Fruit fly (Drosophila melanogaster) whole organism, prepupa: ENCODE results near the gene dl.

Source experiments
- CG10669 ChIP-seq: fragments of 200-800 bp; sonication (Bioruptor generic); optimal IDR thresholded peaks from 3 replicates; lab custom pipeline; 2018; ENCODE audit warnings: missing biosample characterization, mild to moderate bottlenecking, missing genetic modification characterization, moderate library complexity
- CG11294 ChIP-seq: fragments of 200-800 bp; sonication (Bioruptor generic); IDR thresholded peaks from 2 replicates; pipeline ENCODE4 v1.3.6; 2022; ENCODE audit warnings: missing biosample characterization, missing genetic modification characterization
- CG15336 ChIP-seq: fragments of 200-800 bp; sonication (Bioruptor generic); IDR thresholded peaks from 2 replicates; pipeline ENCODE4 v1.3.6; 2022; ENCODE audit warnings: missing biosample characterization, missing genetic modification characterization
- CG1621 ChIP-seq: fragments of 200-800 bp; sonication (Bioruptor generic); optimal IDR thresholded peaks from 3 replicates; lab custom pipeline; 2018; ENCODE audit warnings: missing biosample characterization, mild to moderate bottlenecking, missing genetic modification characterization
- CG3032 ChIP-seq: fragments of 200-800 bp; optimal IDR thresholded peaks from 2 replicates; lab custom pipeline; 2019; ENCODE audit warnings: missing biosample characterization, mild to moderate bottlenecking, missing genetic modification characterization, moderate library complexity
- CG31627 ChIP-seq: fragments of 200-800 bp; sonication (Bioruptor generic); optimal IDR thresholded peaks from 3 replicates; lab custom pipeline; 2016; ENCODE audit warnings: missing biosample characterization, missing genetic modification characterization
- CG32006 ChIP-seq: fragments of 200-800 bp; sonication (Bioruptor generic); optimal IDR thresholded peaks from 3 replicates; lab custom pipeline; 2017; ENCODE audit warnings: missing biosample characterization, mild to moderate bottlenecking, missing genetic modification characterization
- CG4318 ChIP-seq: fragments of 200-800 bp; sonication (Bioruptor generic); optimal IDR thresholded peaks from 3 replicates; lab custom pipeline; 2017; ENCODE audit warnings: missing biosample characterization, mild to moderate bottlenecking, missing genetic modification characterization
- CG6163 ChIP-seq: fragments of 200-800 bp; sonication (Bioruptor generic); IDR thresholded peaks from 3 replicates; pipeline ENCODE4 v1.3.6; 2022; ENCODE audit warnings: missing biosample characterization, missing genetic modification characterization
- CG6792 ChIP-seq: fragments of 200-800 bp; sonication (Bioruptor generic); optimal IDR thresholded peaks from 3 replicates; lab custom pipeline; 2016; ENCODE audit warnings: missing biosample characterization, missing genetic modification characterization
- CG7368 ChIP-seq: fragments of 200-800 bp; sonication (Bioruptor generic); optimal IDR thresholded peaks from 3 replicates; lab custom pipeline; 2016; ENCODE audit warnings: missing biosample characterization, missing genetic modification characterization
- CG9139 ChIP-seq: fragments of 200-800 bp; sonication (Bioruptor generic); optimal IDR thresholded peaks from 3 replicates; lab custom pipeline; 2017; ENCODE audit warnings: missing biosample characterization, mild to moderate bottlenecking, missing genetic modification characterization
- Eip78C ChIP-seq: fragments of 200-800 bp; sonication (Bioruptor generic); peaks from one replicate; lab custom pipeline; 2016; ENCODE audit warnings: missing biosample characterization, missing genetic modification characterization
- Eip93F ChIP-seq: fragments of 200-800 bp; sonication (Bioruptor generic); optimal IDR thresholded peaks from 2 replicates; lab custom pipeline; 2016; ENCODE audit warnings: missing biosample characterization, mild to moderate bottlenecking, missing genetic modification characterization
- Ets21C ChIP-seq: fragments of 200-800 bp; sonication (Bioruptor generic); optimal IDR thresholded peaks from 3 replicates; lab custom pipeline; 2016; ENCODE audit warnings: missing biosample characterization, missing genetic modification characterization
- Ets96B ChIP-seq: fragments of 200-800 bp; optimal IDR thresholded peaks from 2 replicates; lab custom pipeline; 2019; ENCODE audit warnings: missing biosample characterization, mild to moderate bottlenecking, missing genetic modification characterization, moderate library complexity
- Hr38 ChIP-seq: sonication (Bioruptor generic); optimal IDR thresholded peaks from 2 replicates; lab custom pipeline; 2016; ENCODE audit warnings: missing biosample characterization, missing genetic modification characterization
- Hr39 ChIP-seq: fragments of 200-800 bp; sonication (Bioruptor generic); optimal IDR thresholded peaks from 2 replicates; lab custom pipeline; 2016; ENCODE audit warnings: missing biosample characterization, missing genetic modification characterization
- Lpt ChIP-seq: fragments of 200-800 bp; sonication (Bioruptor generic); optimal IDR thresholded peaks from 3 replicates; lab custom pipeline; 2016; ENCODE audit warnings: missing biosample characterization, missing genetic modification characterization
- Met ChIP-seq: fragments of 200-800 bp; sonication (Bioruptor generic); optimal IDR thresholded peaks from 3 replicates; lab custom pipeline; 2016; ENCODE audit warnings: missing biosample characterization, missing genetic modification characterization
- Sox102F ChIP-seq: fragments of 200-800 bp; sonication (Bioruptor generic); optimal IDR thresholded peaks from 2 replicates; lab custom pipeline; 2016; ENCODE audit warnings: missing biosample characterization, mild to moderate bottlenecking, missing genetic modification characterization
- Sox14 ChIP-seq: fragments of 200-800 bp; sonication (Bioruptor generic); optimal IDR thresholded peaks from 3 replicates; lab custom pipeline; 2016; ENCODE audit warnings: missing biosample characterization, missing genetic modification characterization
- Sox15 ChIP-seq: fragments of 200-800 bp; sonication (Bioruptor generic); optimal IDR thresholded peaks from 3 replicates; lab custom pipeline; 2016; ENCODE audit warnings: missing biosample characterization, missing genetic modification characterization
- dac ChIP-seq: fragments of 200-800 bp; sonication (Bioruptor generic); optimal IDR thresholded peaks from 2 replicates; lab custom pipeline; 2017; ENCODE audit warnings: missing biosample characterization, mild to moderate bottlenecking, missing genetic modification characterization
- dsx ChIP-seq: fragments of 200-800 bp; optimal IDR thresholded peaks from 3 replicates; lab custom pipeline; 2019; ENCODE audit warnings: missing biosample characterization, mild to moderate bottlenecking, missing genetic modification characterization, moderate library complexity; ENCODE audit not compliant: poor library complexity, severe bottlenecking
- eg ChIP-seq: fragments of 200-800 bp; sonication (Bioruptor generic); IDR thresholded peaks from 3 replicates; pipeline ENCODE4 v1.3.6; 2022; ENCODE audit warnings: missing biosample characterization, missing genetic modification characterization
- esn ChIP-seq: fragments of 200-800 bp; sonication (Bioruptor generic); optimal IDR thresholded peaks from 2 replicates; lab custom pipeline; 2016; ENCODE audit warnings: missing biosample characterization, mild to moderate bottlenecking, missing genetic modification characterization, moderate library complexity
- fd59A ChIP-seq: fragments of 200-800 bp; sonication (Bioruptor generic); optimal IDR thresholded peaks from 2 replicates; lab custom pipeline; 2017; ENCODE audit warnings: missing biosample characterization, mild to moderate bottlenecking, missing genetic modification characterization, missing genetic modification reagents
- fd85E ChIP-seq: fragments of 200-800 bp; sonication (Bioruptor generic); optimal IDR thresholded peaks from 3 replicates; lab custom pipeline; 2016; ENCODE audit warnings: missing biosample characterization, missing genetic modification characterization
- fkh ChIP-seq: fragments of 200-800 bp; sonication (Bioruptor generic); optimal IDR thresholded peaks from 3 replicates; lab custom pipeline; 2017; ENCODE audit warnings: missing biosample characterization, mild to moderate bottlenecking, missing genetic modification characterization, moderate library complexity
- net ChIP-seq: fragments of 200-800 bp; sonication (Bioruptor generic); optimal IDR thresholded peaks from 3 replicates; lab custom pipeline; 2016; ENCODE audit warnings: missing biosample characterization, missing genetic modification characterization
- ss ChIP-seq, 2 experiments: fragments of 200-800 bp; sonication (Bioruptor generic); optimal IDR thresholded peaks; 2 replicates in 1 of 2; 3 replicates in 1 of 2; lab custom pipeline; 2017 to 2018; ENCODE audit warnings: mild to moderate bottlenecking in 2 of 2, missing biosample characterization in 2 of 2, missing genetic modification characterization in 2 of 2, moderate library complexity in 1 of 2
- svp ChIP-seq: fragments of 200-800 bp; sonication (Bioruptor generic); peaks from one replicate; lab custom pipeline; 2016; ENCODE audit warnings: missing biosample characterization, missing genetic modification characterization

dl gene

dm6 chr2L:17449608-17450504 is at the start of gene dl (continued):
- TF ChIP-seq fd85E (GFP tag; lab: Kevin White, UChicago) = no peak
- TF ChIP-seq CG6163 (GFP tag; lab: Robert Waterston, UW) = no peak; the same call in 1 of the 3 replicates
- peak; percentile 26 for TF ChIP-seq CG10669 (GFP tag; lab: Kevin White, UChicago)
- peak; percentile 36 for TF ChIP-seq Ets96B (tag; lab: Kevin White, UChicago)
- TF ChIP-seq CG9139 (GFP tag; lab: Kevin White, UChicago) = peak; percentile 2
- no peak for TF ChIP-seq CG3032 (tag; lab: Kevin White, UChicago)
- TF ChIP-seq svp (GFP tag; lab: Kevin White, UChicago) = peak; percentile 78
- peak; percentile 58 for TF ChIP-seq CG1621 (tag; lab: Kevin White, UChicago)
- TF ChIP-seq CG15336 (GFP tag; lab: Robert Waterston, UW) = peak; percentile 70
- TF ChIP-seq Eip93F = no peak

- no peak for TF ChIP-seq Ets21C (GFP tag; lab: Kevin White, UChicago)
- no peak for TF ChIP-seq Sox102F (GFP tag; lab: Kevin White, UChicago)
Measured at dm6 chr2L:17498721-17499120, 48.6 kb upstream of the dl start, which contains the start of gene CG15142. Gene CG15142, minus strand, starts transcription at chr2L:17498821.

DNA sequence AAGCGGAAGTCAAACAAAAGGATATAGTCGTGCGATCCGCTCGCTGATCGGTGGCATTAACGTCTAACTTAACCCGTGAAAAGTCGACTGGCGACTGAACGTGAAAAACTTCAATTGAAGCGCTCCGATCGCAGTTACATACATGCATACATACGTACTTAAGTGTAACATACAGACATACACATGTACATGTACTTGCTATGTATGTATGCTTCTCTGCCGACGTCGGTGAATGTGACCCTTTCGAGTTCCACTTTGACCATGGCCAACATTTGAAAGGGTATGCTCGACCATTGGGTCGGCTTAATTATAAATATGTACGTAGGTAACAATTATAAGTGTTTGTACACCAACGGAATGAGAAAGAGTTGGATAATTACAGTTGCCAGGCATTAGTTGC is 46.9 kb upstream of the dl start, which contains the start of gene qua:
qua (minus strand) TSS at position 101 of the 400 bp plus-strand sequence.
- TF ChIP-seq Met (GFP tag; lab: Kevin White, UChicago) (peak; percentile 25), CG7368 (no peak), CG32006 (GFP tag; lab: Kevin White, UChicago) (peak; percentile 41), eg (no peak), Eip78C (GFP tag; lab: Kevin White, UChicago) (peak; percentile 20), Hr38 (GFP tag; lab: Kevin White, UChicago) (no peak), Eip93F (no peak), CG31627 (peak; percentile 9), Ets21C (GFP tag; lab: Kevin White, UChicago) (no peak), Hr39 (GFP tag; lab: Kevin White, UChicago) (peak; percentile 26), svp (GFP tag; lab: Kevin White, UChicago) (no peak), dac (no peak), net (peak; percentile 9), fd59A (GFP tag; lab: Kevin White, UChicago) (no peak), Sox14 (GFP tag; lab: Kevin White, UChicago) (peak; percentile 7), CG11294 (GFP tag; lab: Robert Waterston, UW) (no peak)

DNA sequence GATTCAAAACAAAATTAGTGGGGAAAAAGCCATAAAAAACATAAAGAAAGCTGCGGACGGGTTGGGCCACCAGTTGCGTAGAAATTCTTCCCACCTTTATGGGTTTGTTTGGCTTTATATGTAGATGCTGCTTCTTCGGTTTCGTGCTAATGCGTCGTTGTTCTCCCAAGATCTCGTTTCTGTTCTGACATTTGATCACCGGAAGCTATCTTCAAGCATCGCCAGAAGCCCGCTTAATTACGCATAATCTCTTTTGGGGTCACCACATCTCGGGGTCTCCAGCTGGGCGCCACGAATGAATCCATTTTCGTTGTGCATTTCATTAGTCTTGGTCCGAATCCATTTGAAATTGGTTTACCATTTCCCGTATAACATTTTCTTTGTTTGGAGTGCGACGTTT is 45.6 kb upstream of the dl start:
- TF ChIP-seq Sox15 (GFP tag; lab: Kevin White, UChicago) (no peak), CG6792 (GFP tag; lab: Kevin White, UChicago) (no peak), svp (GFP tag; lab: Kevin White, UChicago) (no peak), CG4318 (no peak), CG3032 (tag; lab: Kevin White, UChicago) (no peak), dsx (GFP tag; lab: Kevin White, UChicago) (no peak), CG1621 (tag; lab: Kevin White, UChicago) (no peak), Lpt (no peak), ss (GFP tag; optimal IDR thresholded peaks at IDR 0.05; lab: Kevin White, UChicago) (no peak), CG10669 (GFP tag; lab: Kevin White, UChicago) (no peak), fkh (GFP tag; lab: Kevin White, UChicago) (no peak), esn (GFP tag; lab: Kevin White, UChicago) (no peak), eg (no peak)
- TF ChIP-seq, all 60 proteins: peak for 0
